Fruit fly (Drosophila melanogaster): ENCODE data around the gene eIF3h.

The eIF3h gene

DNA sequence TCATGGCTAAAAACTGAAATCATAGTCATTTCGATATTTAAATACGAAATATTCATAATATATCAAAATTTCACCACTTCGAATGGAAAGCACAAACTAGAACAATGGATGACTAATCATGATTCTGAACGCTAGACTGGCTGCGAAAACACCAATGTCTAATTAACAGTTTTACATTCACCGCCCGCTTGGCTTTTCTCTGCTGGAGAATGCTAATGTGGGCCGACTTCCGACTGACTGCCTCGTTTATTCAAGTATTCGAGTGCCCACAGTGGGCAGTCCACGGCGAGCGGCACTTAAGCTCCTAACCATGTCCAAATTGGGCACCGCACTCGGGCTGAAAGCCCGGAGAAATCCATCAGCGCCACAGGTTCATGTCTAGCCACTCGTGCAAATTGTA is 50.9 kb downstream of the eIF3h start:
- TF ChIP-seq CG8478 (optimal IDR thresholded peaks at IDR 0.05): no peak
- no peak for TF ChIP-seq psq (optimal IDR thresholded peaks at IDR 0.05)
- TF ChIP-seq pan (optimal IDR thresholded peaks at IDR 0.05): no peak
- no peak for TF ChIP-seq EcR (GFP tag; optimal IDR thresholded peaks at IDR 0.05)
- no peak for TF ChIP-seq usp (GFP tag; optimal IDR thresholded peaks at IDR 0.05)
- no peak for TF ChIP-seq Dll (optimal IDR thresholded peaks at IDR 0.05)

DNA sequence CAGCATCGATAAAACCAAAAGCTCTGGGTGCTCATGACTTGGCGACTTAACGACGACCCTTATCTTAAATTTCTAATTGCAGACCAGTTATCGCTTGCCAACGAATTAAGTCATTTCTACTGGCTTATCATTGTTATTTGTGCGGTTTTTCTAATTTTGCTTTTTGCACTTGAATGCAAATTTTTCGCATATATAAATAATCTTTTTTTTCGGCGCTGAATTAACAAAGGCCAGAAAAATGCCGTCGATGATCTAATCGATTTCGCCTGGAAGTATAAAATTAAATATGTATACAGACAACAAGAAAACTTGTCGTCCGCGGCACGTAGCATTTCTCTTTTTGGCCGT is 51.3 kb downstream of the eIF3h start:
- no peak for TF ChIP-seq CG8478 (optimal IDR thresholded peaks at IDR 0.05)
- TF ChIP-seq EcR (GFP tag; optimal IDR thresholded peaks at IDR 0.05): no peak
- no peak for TF ChIP-seq pan (optimal IDR thresholded peaks at IDR 0.05)
- no peak for TF ChIP-seq Dll (optimal IDR thresholded peaks at IDR 0.05)
- no peak for TF ChIP-seq psq (optimal IDR thresholded peaks at IDR 0.05)
- TF ChIP-seq usp (GFP tag; optimal IDR thresholded peaks at IDR 0.05): no peak
